Fruit fly (Drosophila melanogaster): ENCODE data around the gene CG13721.

The CG13721 gene

dm6 chr3L:4543034-4543806, 45.6 kb upstream of the CG13721 start:
- TF ChIP-seq CG34367 (tag; optimal IDR thresholded peaks at IDR 0.05) (peak; percentile 94), CG8301 (tag; optimal IDR thresholded peaks at IDR 0.05) (peak; percentile 67), Pif1A (GFP tag; optimal IDR thresholded peaks at IDR 0.05) (peak; percentile 86), CG14655 (GFP tag; optimal IDR thresholded peaks at IDR 0.05) (peak; percentile 85), D1 (tag; optimal IDR thresholded peaks at IDR 0.05) (peak; percentile 87), Pif1B (GFP tag; optimal IDR thresholded peaks at IDR 0.05) (peak; percentile 86), CG10348 (GFP tag; IDR thresholded peaks at IDR 0.05) (no peak), rn (GFP tag; IDR thresholded peaks at IDR 0.05) (peak; percentile 79), CG13204 (GFP tag; optimal IDR thresholded peaks at IDR 0.05) (peak; percentile 98), gl (tag; optimal IDR thresholded peaks at IDR 0.05) (peak; percentile 99), CG8159 (tag; optimal IDR thresholded peaks at IDR 0.05) (peak; percentile 90), CG9948 (tag; optimal IDR thresholded peaks at IDR 0.05) (peak; percentile 84), fd96Ca (GFP tag; IDR thresholded peaks at IDR 0.05) (peak; percentile 79), CG17806 (tag; optimal IDR thresholded peaks at IDR 0.05) (peak; percentile 91), CG12605 (GFP tag; IDR thresholded peaks at IDR 0.05) (peak; percentile 97), EcR (GFP tag; optimal IDR thresholded peaks at IDR 0.05) (peak; percentile 99), CG15710 (tag; optimal IDR thresholded peaks at IDR 0.05) (peak; percentile 83), CG4496 (GFP tag; IDR thresholded peaks at IDR 0.05) (peak; percentile 89), Snoo (tag; optimal IDR thresholded peaks at IDR 0.05) (peak; percentile 45), CG32121 (GFP tag; IDR thresholded peaks at IDR 0.05) (peak; percentile 68; the same call in 1 of the 2 replicates), Ets98B (GFP tag; IDR thresholded peaks at IDR 0.05) (peak; percentile 78)

dm6 chr3L:4542530-4542929, 45.0 kb upstream of the CG13721 start:
- TF ChIP-seq Pif1B (GFP tag; optimal IDR thresholded peaks at IDR 0.05), result no peak
- no peak for TF ChIP-seq fd96Ca (GFP tag; IDR thresholded peaks at IDR 0.05)
- no peak for TF ChIP-seq CG13204 (GFP tag; optimal IDR thresholded peaks at IDR 0.05)
- TF ChIP-seq gl (tag; optimal IDR thresholded peaks at IDR 0.05), result no peak
- no peak for TF ChIP-seq Snoo (tag; optimal IDR thresholded peaks at IDR 0.05)
- no peak for TF ChIP-seq CG32121 (GFP tag; IDR thresholded peaks at IDR 0.05)
- no peak for TF ChIP-seq CG34367 (tag; optimal IDR thresholded peaks at IDR 0.05)
- no peak for TF ChIP-seq D1 (tag; optimal IDR thresholded peaks at IDR 0.05)
- TF ChIP-seq CG17806 (tag; optimal IDR thresholded peaks at IDR 0.05), result no peak
- no peak for TF ChIP-seq Pif1A (GFP tag; optimal IDR thresholded peaks at IDR 0.05)
- no peak for TF ChIP-seq CG12605 (GFP tag; IDR thresholded peaks at IDR 0.05)
- no peak for TF ChIP-seq EcR (GFP tag; optimal IDR thresholded peaks at IDR 0.05)
- TF ChIP-seq CG14655 (GFP tag; optimal IDR thresholded peaks at IDR 0.05), result no peak
- no peak for TF ChIP-seq CG8301 (tag; optimal IDR thresholded peaks at IDR 0.05)
- TF ChIP-seq CG8159 (tag; optimal IDR thresholded peaks at IDR 0.05), result no peak
- no peak for TF ChIP-seq rn (GFP tag; IDR thresholded peaks at IDR 0.05)

- peak; percentile 99 for TF ChIP-seq Ets98B (GFP tag; IDR thresholded peaks at IDR 0.05)
- peak; percentile 97 for TF ChIP-seq CG8301 (tag; optimal IDR thresholded peaks at IDR 0.05)
- peak; percentile 99 for TF ChIP-seq CG4496 (GFP tag; IDR thresholded peaks at IDR 0.05)
- peak; percentile 96 for TF ChIP-seq CG13204 (GFP tag; optimal IDR thresholded peaks at IDR 0.05)
- TF ChIP-seq D1 (tag; optimal IDR thresholded peaks at IDR 0.05), result peak; percentile 97
- TF ChIP-seq CG32121 (GFP tag; IDR thresholded peaks at IDR 0.05), result peak; percentile 99
- peak; percentile 99 for TF ChIP-seq CG9948 (tag; optimal IDR thresholded peaks at IDR 0.05)
- TF ChIP-seq CG14655 (GFP tag; optimal IDR thresholded peaks at IDR 0.05), result peak; percentile 98
- peak; percentile 98 for TF ChIP-seq Pif1B (GFP tag; optimal IDR thresholded peaks at IDR 0.05)
- TF ChIP-seq rn (GFP tag; IDR thresholded peaks at IDR 0.05), result peak; percentile 96
- TF ChIP-seq CG17806 (tag; optimal IDR thresholded peaks at IDR 0.05), result peak; percentile 99
- TF ChIP-seq CG10348 (GFP tag; IDR thresholded peaks at IDR 0.05), result peak; percentile 92
- TF ChIP-seq CG12605 (GFP tag; IDR thresholded peaks at IDR 0.05), result peak; percentile 98
- TF ChIP-seq CG8159 (tag; optimal IDR thresholded peaks at IDR 0.05), result peak; percentile 99
- peak; percentile 97 for TF ChIP-seq fd96Ca (GFP tag; IDR thresholded peaks at IDR 0.05)
- peak; percentile 66 for TF ChIP-seq EcR (GFP tag; optimal IDR thresholded peaks at IDR 0.05)
- peak; percentile 99 for TF ChIP-seq CG34367 (tag; optimal IDR thresholded peaks at IDR 0.05)
- peak; percentile 99 for TF ChIP-seq CG15710 (tag; optimal IDR thresholded peaks at IDR 0.05)
- peak; percentile 99 for TF ChIP-seq Snoo (tag; optimal IDR thresholded peaks at IDR 0.05)
- peak; percentile 90 for TF ChIP-seq gl (tag; optimal IDR thresholded peaks at IDR 0.05)
- peak; percentile 96 for TF ChIP-seq Pif1A (GFP tag; optimal IDR thresholded peaks at IDR 0.05)
Measured at dm6 chr3L:4541573-4542371, 44.2 kb upstream of the CG13721 start, which contains the start of gene CG11357. CG11357 (plus strand) TSS chr3L:4542051.

dm6 chr3L:4541070-4541469, 43.5 kb upstream of the CG13721 start, which contains the start of gene CG32243:
CG32243 (minus strand) TSS chr3L:4541244.
- TF ChIP-seq CG9948 (tag; optimal IDR thresholded peaks at IDR 0.05) (no peak), D1 (tag; optimal IDR thresholded peaks at IDR 0.05) (no peak), CG17806 (tag; optimal IDR thresholded peaks at IDR 0.05) (no peak), Ets98B (GFP tag; IDR thresholded peaks at IDR 0.05) (no peak), CG4496 (GFP tag; IDR thresholded peaks at IDR 0.05) (no peak), CG15710 (tag; optimal IDR thresholded peaks at IDR 0.05) (no peak), CG34367 (tag; optimal IDR thresholded peaks at IDR 0.05) (no peak), Pif1A (GFP tag; optimal IDR thresholded peaks at IDR 0.05) (no peak), gl (tag; optimal IDR thresholded peaks at IDR 0.05) (no peak), Snoo (tag; optimal IDR thresholded peaks at IDR 0.05) (no peak), CG13204 (GFP tag; optimal IDR thresholded peaks at IDR 0.05) (no peak), CG8301 (tag; optimal IDR thresholded peaks at IDR 0.05) (no peak), CG10348 (GFP tag; IDR thresholded peaks at IDR 0.05) (no peak), CG8159 (tag; optimal IDR thresholded peaks at IDR 0.05) (no peak), CG12605 (GFP tag; IDR thresholded peaks at IDR 0.05) (no peak), Pif1B (GFP tag; optimal IDR thresholded peaks at IDR 0.05) (no peak), fd96Ca (GFP tag; IDR thresholded peaks at IDR 0.05) (no peak), CG14655 (GFP tag; optimal IDR thresholded peaks at IDR 0.05) (no peak)

All from whole organism, pupa.